Fruit fly (Drosophila melanogaster): ENCODE measurements around the gene CG33099.

The CG33099 gene

DNA sequence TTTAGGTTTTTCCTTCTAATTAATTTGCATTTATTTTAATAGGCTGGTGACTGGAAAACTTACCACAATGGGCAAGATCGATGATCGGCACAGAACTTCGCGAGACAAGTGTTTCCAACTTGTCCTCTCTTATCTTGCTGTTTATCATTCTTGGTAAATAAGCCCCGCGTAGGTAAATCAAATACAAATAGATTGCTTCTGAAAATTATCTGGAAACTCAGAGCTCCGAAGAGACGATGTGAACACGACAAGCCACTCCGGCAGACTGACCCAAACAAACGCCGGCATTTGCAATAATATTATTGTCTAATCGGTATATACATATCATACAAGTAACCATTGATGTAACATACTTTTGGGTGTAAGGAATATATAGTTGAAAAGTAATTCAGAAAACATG is at the start of gene CG33099 (continued):
- TF ChIP-seq CG6808 (GFP tag; optimal IDR thresholded peaks at IDR 0.05) (no peak), lz (GFP tag; optimal IDR thresholded peaks at IDR 0.05) (no peak), Hr39 (GFP tag; optimal IDR thresholded peaks at IDR 0.05) (no peak), Blimp-1 (GFP tag; optimal IDR thresholded peaks at IDR 0.05) (no peak), pdm3 (GFP tag; optimal IDR thresholded peaks at IDR 0.05) (peak; percentile 8), Sox102F (GFP tag; optimal IDR thresholded peaks at IDR 0.05) (no peak), CG8632 (GFP tag; optimal IDR thresholded peaks at IDR 0.05) (no peak)

DNA sequence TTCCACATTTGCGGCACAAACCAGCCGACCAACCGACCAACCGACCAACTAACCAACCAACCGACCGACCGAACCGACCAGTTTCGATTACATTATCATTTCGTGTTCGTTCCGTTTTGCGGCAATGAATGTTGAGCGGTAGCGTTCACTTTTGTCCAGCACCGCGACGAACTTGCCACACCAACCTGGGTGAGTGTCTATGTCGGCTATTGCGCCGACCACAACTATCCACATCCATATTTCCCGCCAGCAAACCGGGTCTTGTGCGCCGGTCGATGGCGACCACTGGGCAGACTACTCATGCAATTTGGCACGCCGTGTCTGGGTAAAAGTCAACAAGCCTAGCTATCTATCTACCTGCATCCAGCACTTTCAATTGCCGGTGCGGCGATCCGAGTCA is 46.6 kb upstream of the CG33099 start:
- TF ChIP-seq CG8119 (GFP tag; IDR thresholded peaks at IDR 0.05) (peak; percentile 14; the same call in 1 of the 3 replicates), CG15336 (GFP tag; IDR thresholded peaks at IDR 0.05) (no peak), Sox15 (GFP tag; optimal IDR thresholded peaks at IDR 0.05) (no peak)

DNA sequence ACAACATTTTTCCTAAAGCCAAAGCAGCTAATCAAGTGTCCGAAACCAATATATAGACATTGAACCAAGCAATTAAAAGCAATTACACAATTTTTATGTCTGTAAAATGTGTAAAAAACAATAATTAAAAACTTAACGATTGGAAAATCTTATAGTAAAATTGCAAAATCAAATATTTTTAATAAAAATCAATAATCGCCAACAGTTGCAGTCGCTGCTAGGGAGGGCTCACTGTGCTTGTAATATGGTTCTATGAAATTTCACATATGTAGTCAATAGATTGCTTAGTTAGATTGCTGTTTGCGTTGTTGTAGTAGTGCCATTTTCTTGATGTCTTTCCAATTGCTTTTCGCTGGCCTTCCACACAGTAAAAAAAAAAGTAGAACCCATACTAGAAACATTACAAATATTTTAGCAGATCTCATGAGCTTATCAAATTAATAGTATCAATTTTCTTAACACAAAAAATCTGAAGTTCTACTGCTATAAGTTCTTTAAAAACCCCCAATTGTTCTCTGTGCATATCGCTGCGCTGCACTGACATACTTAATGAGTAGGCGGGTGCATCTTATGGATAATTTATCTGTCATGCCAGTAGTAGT is 45.8 kb upstream of the CG33099 start:
- TF ChIP-seq CG6276 (GFP tag; optimal IDR thresholded peaks at IDR 0.05): peak; percentile 44
- TF ChIP-seq Eip78C (GFP tag): peak; percentile 70
- TF ChIP-seq lz (GFP tag; optimal IDR thresholded peaks at IDR 0.05): no peak
- TF ChIP-seq Eip75B (GFP tag; optimal IDR thresholded peaks at IDR 0.05): no peak
- TF ChIP-seq CG9139 (GFP tag; optimal IDR thresholded peaks at IDR 0.05): no peak
- TF ChIP-seq CG6808 (GFP tag; optimal IDR thresholded peaks at IDR 0.05): no peak
- no peak for TF ChIP-seq CG6792 (GFP tag; optimal IDR thresholded peaks at IDR 0.05)
- no peak for TF ChIP-seq Smox (GFP tag; optimal IDR thresholded peaks at IDR 0.05)
- TF ChIP-seq Hr38 (GFP tag; optimal IDR thresholded peaks at IDR 0.05): no peak
- no peak for TF ChIP-seq CG31627 (GFP tag; optimal IDR thresholded peaks at IDR 0.05)
- no peak for TF ChIP-seq CG16779 (tag; optimal IDR thresholded peaks at IDR 0.05)
- no peak for TF ChIP-seq CG10631 (GFP tag; optimal IDR thresholded peaks at IDR 0.05)
- TF ChIP-seq esn (GFP tag; optimal IDR thresholded peaks at IDR 0.05): no peak
- TF ChIP-seq CG11902 (GFP tag; optimal IDR thresholded peaks at IDR 0.05): no peak
- no peak for TF ChIP-seq CG10669 (GFP tag; optimal IDR thresholded peaks at IDR 0.05)
- TF ChIP-seq Met (GFP tag; optimal IDR thresholded peaks at IDR 0.05): no peak
- TF ChIP-seq CG3919 (GFP tag; optimal IDR thresholded peaks at IDR 0.05): peak; percentile 26
- TF ChIP-seq Blimp-1 (GFP tag; optimal IDR thresholded peaks at IDR 0.05): no peak
- no peak for TF ChIP-seq Sox102F (GFP tag; optimal IDR thresholded peaks at IDR 0.05)
- TF ChIP-seq topi (GFP tag; optimal IDR thresholded peaks at IDR 0.05): no peak
- no peak for TF ChIP-seq fd59A (GFP tag; optimal IDR thresholded peaks at IDR 0.05)
- TF ChIP-seq Ets96B (tag; optimal IDR thresholded peaks at IDR 0.05): no peak
- TF ChIP-seq Ets21C (GFP tag; optimal IDR thresholded peaks at IDR 0.05): no peak
- no peak for TF ChIP-seq spab (GFP tag; optimal IDR thresholded peaks at IDR 0.05)
- TF ChIP-seq CG6854 (GFP tag; optimal IDR thresholded peaks at IDR 0.05): no peak
- TF ChIP-seq CG11762 (GFP tag; optimal IDR thresholded peaks at IDR 0.05; ENCODE audit: insufficient read depth): no peak
- no peak for TF ChIP-seq Sox14 (GFP tag; optimal IDR thresholded peaks at IDR 0.05)
- no peak for TF ChIP-seq pdm3 (GFP tag; optimal IDR thresholded peaks at IDR 0.05)
- TF ChIP-seq CG8319 (GFP tag; optimal IDR thresholded peaks at IDR 0.05): no peak
- no peak for TF ChIP-seq Sox15 (GFP tag; optimal IDR thresholded peaks at IDR 0.05)
- TF ChIP-seq CG7368 (GFP tag; optimal IDR thresholded peaks at IDR 0.05): no peak
- TF ChIP-seq Eip93F (GFP tag; optimal IDR thresholded peaks at IDR 0.05): no peak
- TF ChIP-seq CG3032 (tag; optimal IDR thresholded peaks at IDR 0.05): no peak
- TF ChIP-seq svp (GFP tag): no peak
- TF ChIP-seq Hr39 (GFP tag; optimal IDR thresholded peaks at IDR 0.05): no peak
- peak; percentile 69 for TF ChIP-seq CG6163 (GFP tag; IDR thresholded peaks at IDR 0.05)
- TF ChIP-seq vri (GFP tag; optimal IDR thresholded peaks at IDR 0.05): no peak
- TF ChIP-seq dsx (GFP tag; optimal IDR thresholded peaks at IDR 0.05; ENCODE audit: poor library complexity, severe bottlenecking): no peak
- no peak for TF ChIP-seq dac (GFP tag; optimal IDR thresholded peaks at IDR 0.05)
- TF ChIP-seq CG32006 (GFP tag; optimal IDR thresholded peaks at IDR 0.05): peak; percentile 55
- TF ChIP-seq OdsH (GFP tag; optimal IDR thresholded peaks at IDR 0.05): no peak
- no peak for TF ChIP-seq CG8632 (GFP tag; optimal IDR thresholded peaks at IDR 0.05)
- no peak for TF ChIP-seq salr (GFP tag; optimal IDR thresholded peaks at IDR 0.05)
- no peak for TF ChIP-seq CG8119 (GFP tag; IDR thresholded peaks at IDR 0.05)
- TF ChIP-seq acj6 (GFP tag; optimal IDR thresholded peaks at IDR 0.05): no peak
- no peak for TF ChIP-seq CG34406 (GFP tag; optimal IDR thresholded peaks at IDR 0.05)

Data from whole organism, prepupa.